Fruit fly (Drosophila melanogaster) whole organism, embryonic: ENCODE results near the gene Nup153.

Experiments
- Atf3 ChIP-seq: fragments of 200-800 bp; sonication (Bioruptor generic); optimal IDR thresholded peaks from 3 replicates; lab custom pipeline; 2016; ENCODE audit warnings: missing biosample characterization, missing genetic modification characterization
- CG10959 ChIP-seq: fragments of 200-800 bp; sonication (Bioruptor generic); IDR thresholded peaks from 2 replicates; pipeline ENCODE4 v1.3.6; 2022; ENCODE audit warnings: missing biosample characterization, missing genetic modification characterization
- CG10979 ChIP-seq: fragments of 200-800 bp; sonication (Bioruptor generic); optimal IDR thresholded peaks from 2 replicates; lab custom pipeline; 2018; ENCODE audit warnings: missing biosample characterization, mild to moderate bottlenecking, missing genetic modification characterization, moderate library complexity
- CG11398 ChIP-seq: fragments of 200-800 bp; sonication (Bioruptor generic); optimal IDR thresholded peaks from 2 replicates; lab custom pipeline; 2016; ENCODE audit warnings: missing biosample characterization, missing genetic modification characterization
- CG13424 ChIP-seq: fragments of 200-800 bp; sonication (Bioruptor generic); optimal IDR thresholded peaks from 2 replicates; lab custom pipeline; 2019; ENCODE audit warnings: missing biosample characterization, mild to moderate bottlenecking, missing genetic modification characterization, moderate library complexity
- CG13894 ChIP-seq: fragments of 200-800 bp; sonication (Bioruptor generic); optimal IDR thresholded peaks from 3 replicates; lab custom pipeline; 2018; ENCODE audit warnings: missing biosample characterization, mild to moderate bottlenecking, missing genetic modification characterization, moderate library complexity
- CG15479 ChIP-seq: fragments of 200-800 bp; sonication (Bioruptor generic); optimal IDR thresholded peaks from 3 replicates; lab custom pipeline; 2019; ENCODE audit warnings: missing biosample characterization, mild to moderate bottlenecking, missing genetic modification characterization, moderate library complexity
- CG1647 ChIP-seq: fragments of 200-800 bp; sonication (Bioruptor generic); optimal IDR thresholded peaks from 3 replicates; lab custom pipeline; 2016; ENCODE audit warnings: missing biosample characterization, missing genetic modification characterization
- CG17186 ChIP-seq: fragments of 200-800 bp; sonication (Bioruptor generic); optimal IDR thresholded peaks from 3 replicates; lab custom pipeline; 2017; ENCODE audit warnings: missing biosample characterization, missing genetic modification reagents, missing genetic modification characterization
- CG17359 ChIP-seq: fragments of 200-800 bp; sonication (Bioruptor generic); optimal IDR thresholded peaks from 3 replicates; lab custom pipeline; 2018; ENCODE audit warnings: missing biosample characterization, mild to moderate bottlenecking, missing genetic modification characterization, moderate library complexity
- CG1792 ChIP-seq: fragments of 200-800 bp; sonication (Bioruptor generic); optimal IDR thresholded peaks from 2 replicates; lab custom pipeline; 2016; ENCODE audit warnings: missing biosample characterization, missing genetic modification characterization
- CG18262 ChIP-seq: fragments of 200-800 bp; optimal IDR thresholded peaks from 3 replicates; lab custom pipeline; 2019; ENCODE audit warnings: missing biosample characterization, mild to moderate bottlenecking, missing genetic modification characterization, moderate library complexity
- CG31224 ChIP-seq: fragments of 200-800 bp; sonication (Bioruptor generic); IDR thresholded peaks from 2 replicates; pipeline ENCODE4 v1.3.6; 2022; ENCODE audit warnings: missing biosample characterization, missing genetic modification characterization
- CG31365 ChIP-seq: fragments of 200-800 bp; sonication (Bioruptor generic); optimal IDR thresholded peaks from 2 replicates; lab custom pipeline; 2018; ENCODE audit warnings: missing biosample characterization, mild to moderate bottlenecking, missing genetic modification characterization
- CG43689 ChIP-seq: fragments of 200-800 bp; sonication (Bioruptor generic); IDR thresholded peaks from 2 replicates; pipeline ENCODE4 v1.3.6; 2022; ENCODE audit warnings: missing biosample characterization, missing genetic modification characterization
- CG6654 ChIP-seq: fragments of 200-800 bp; sonication (Bioruptor generic); optimal IDR thresholded peaks from 2 replicates; lab custom pipeline; 2017; ENCODE audit warnings: missing biosample characterization, mild to moderate bottlenecking, missing genetic modification characterization
- CG6765 ChIP-seq: fragments of 200-800 bp; sonication (Bioruptor generic); optimal IDR thresholded peaks from 3 replicates; lab custom pipeline; 2017; ENCODE audit warnings: missing biosample characterization, mild to moderate bottlenecking, missing genetic modification characterization
- CG6854 ChIP-seq: fragments of 200-800 bp; sonication (Bioruptor generic); optimal IDR thresholded peaks from 3 replicates; lab custom pipeline; 2017; ENCODE audit warnings: missing biosample characterization, mild to moderate bottlenecking, missing genetic modification characterization
- CG9876 ChIP-seq: fragments of 200-800 bp; sonication (Bioruptor generic); optimal IDR thresholded peaks from 2 replicates; lab custom pipeline; 2016; ENCODE audit warnings: missing biosample characterization, missing genetic modification characterization
- CTCF ChIP-seq: fragments of 200-800 bp; sonication (Bioruptor generic); optimal IDR thresholded peaks from 2 replicates; lab custom pipeline; 2017; ENCODE audit warnings: missing biosample characterization, mild to moderate bottlenecking, missing genetic modification characterization, moderate library complexity
- E2f1 ChIP-seq: fragments of 200-800 bp; sonication (Bioruptor generic); IDR thresholded peaks from 2 replicates; pipeline ENCODE4 v1.3.6; 2022; ENCODE audit warnings: missing biosample characterization, missing genetic modification characterization
- MESR4 ChIP-seq: fragments of 200-800 bp; sonication (Bioruptor generic); optimal IDR thresholded peaks from 2 replicates; lab custom pipeline; 2018; ENCODE audit warnings: missing biosample characterization, mild to moderate bottlenecking, missing genetic modification characterization, moderate library complexity
- Myb ChIP-seq: fragments of 200-800 bp; sonication (Bioruptor generic); optimal IDR thresholded peaks from 2 replicates; lab custom pipeline; 2016; ENCODE audit warnings: missing biosample characterization, missing genetic modification characterization
- Sox102F ChIP-seq: fragments of 200-800 bp; sonication (Bioruptor generic); optimal IDR thresholded peaks from 2 replicates; lab custom pipeline; 2018; ENCODE audit warnings: missing biosample characterization, mild to moderate bottlenecking, missing genetic modification characterization, moderate library complexity
- Ssrp ChIP-seq: fragments of 200-800 bp; sonication (Bioruptor generic); optimal IDR thresholded peaks from 2 replicates; lab custom pipeline; 2018; ENCODE audit warnings: missing biosample characterization, mild to moderate bottlenecking, missing genetic modification characterization, moderate library complexity
- amos ChIP-seq: fragments of 200-800 bp; sonication (Bioruptor generic); IDR thresholded peaks from 2 replicates; pipeline ENCODE4 v1.3.6; 2022; ENCODE audit warnings: missing biosample characterization, missing genetic modification characterization; ENCODE audit not compliant: partially characterized antibody
- bcd ChIP-seq: fragments of 200-800 bp; sonication (Bioruptor generic); optimal IDR thresholded peaks from 2 replicates; lab custom pipeline; 2017; ENCODE audit warnings: missing biosample characterization, mild to moderate bottlenecking, missing genetic modification characterization
- chif ChIP-seq, 2 experiments: fragments of 200-800 bp; sonication (Bioruptor generic); optimal IDR thresholded peaks; 3 replicates each; lab custom pipeline; 2016; ENCODE audit warnings: missing biosample characterization in 2 of 2, missing genetic modification characterization in 2 of 2
- corto ChIP-seq: fragments of 200-800 bp; sonication (Bioruptor generic); optimal IDR thresholded peaks from 2 replicates; lab custom pipeline; 2016; ENCODE audit warnings: missing biosample characterization, mild to moderate bottlenecking, missing genetic modification characterization, moderate library complexity
- cwo ChIP-seq: fragments of 200-800 bp; sonication (Bioruptor generic); optimal IDR thresholded peaks from 3 replicates; lab custom pipeline; 2017; ENCODE audit warnings: missing biosample characterization, missing genetic modification characterization, mild to moderate bottlenecking, moderate library complexity, missing genetic modification reagents
- eyg ChIP-seq: fragments of 200-800 bp; sonication (Bioruptor generic); optimal IDR thresholded peaks from 3 replicates; lab custom pipeline; 2016; ENCODE audit warnings: missing biosample characterization, missing genetic modification characterization
- fru ChIP-seq: fragments of >200 bp; optimal IDR thresholded peaks from 2 replicates; lab custom pipeline; 2017
- ham ChIP-seq: fragments of 200-800 bp; sonication (Bioruptor generic); IDR thresholded peaks from 2 replicates; pipeline ENCODE4 v1.3.6; 2022; ENCODE audit warnings: missing biosample characterization, missing genetic modification characterization
- ken ChIP-seq: fragments of 200-800 bp; sonication (Bioruptor generic); IDR thresholded peaks from 3 replicates; pipeline ENCODE4 v1.3.6; 2022; ENCODE audit warnings: missing biosample characterization, missing genetic modification characterization
- kni ChIP-seq: fragments of 200-800 bp; sonication (Bioruptor generic); optimal IDR thresholded peaks from 3 replicates; lab custom pipeline; 2017; ENCODE audit warnings: mild to moderate bottlenecking, missing biosample characterization, missing genetic modification reagents, missing genetic modification characterization
- lmd ChIP-seq: fragments of 200-800 bp; sonication (Bioruptor generic); IDR thresholded peaks from 2 replicates; pipeline ENCODE4 v1.3.6; 2022; ENCODE audit warnings: missing biosample characterization, missing genetic modification characterization
- prd ChIP-seq, 3 experiments: fragments of >200 bp in 2 of 3; fragments of 200-800 bp in 1 of 3; sonication (Bioruptor generic) in 1 of 3; optimal IDR thresholded peaks in 2 of 3; IDR thresholded peaks in 1 of 3; 2 replicates in 2 of 3; 3 replicates in 1 of 3; pipeline versions ENCODE4 v1.3.6 to Lab custom; 2017 to 2022; ENCODE audit warnings: missing biosample characterization in 1 of 3, missing genetic modification characterization in 1 of 3
- pzg ChIP-seq: fragments of 200-800 bp; sonication (Bioruptor generic); optimal IDR thresholded peaks from 3 replicates; lab custom pipeline; 2018; ENCODE audit warnings: missing biosample characterization, mild to moderate bottlenecking, missing genetic modification characterization, moderate library complexity
- row ChIP-seq: fragments of 200-800 bp; sonication (Bioruptor generic); IDR thresholded peaks from 3 replicates; pipeline ENCODE4 v1.3.6; 2022; ENCODE audit warnings: missing biosample characterization, missing genetic modification characterization
- sima ChIP-seq: fragments of 200-800 bp; sonication (Bioruptor generic); optimal IDR thresholded peaks from 2 replicates; lab custom pipeline; 2016; ENCODE audit warnings: missing biosample characterization, missing genetic modification characterization
- sisA ChIP-seq: fragments of 200-800 bp; sonication (Bioruptor generic); IDR thresholded peaks from 2 replicates; pipeline ENCODE4 v1.3.6; 2022; ENCODE audit warnings: missing biosample characterization, missing genetic modification characterization
- slou ChIP-seq: fragments of 200-800 bp; sonication (Bioruptor generic); optimal IDR thresholded peaks from 3 replicates; lab custom pipeline; 2016; ENCODE audit warnings: missing biosample characterization, missing genetic modification characterization
- toy ChIP-seq: fragments of 200-800 bp; sonication (Bioruptor generic); IDR thresholded peaks from 2 replicates; pipeline ENCODE4 v1.3.6; 2022; ENCODE audit warnings: missing biosample characterization, missing genetic modification characterization
- trem ChIP-seq: fragments of 200-800 bp; optimal IDR thresholded peaks from 3 replicates; lab custom pipeline; 2019; ENCODE audit warnings: missing biosample characterization, mild to moderate bottlenecking, missing genetic modification characterization, moderate library complexity
- vnd ChIP-seq: fragments of 200-800 bp; sonication (Bioruptor generic); IDR thresholded peaks from 3 replicates; pipeline ENCODE4 v1.3.6; 2022; ENCODE audit warnings: missing biosample characterization, missing genetic modification characterization; ENCODE audit not compliant: partially characterized antibody
- wdn ChIP-seq: fragments of 200-800 bp; sonication (Bioruptor generic); IDR thresholded peaks from 2 replicates; pipeline ENCODE4 v1.3.6; 2022; ENCODE audit warnings: missing biosample characterization, missing genetic modification characterization

Gene Nup153

DNA sequence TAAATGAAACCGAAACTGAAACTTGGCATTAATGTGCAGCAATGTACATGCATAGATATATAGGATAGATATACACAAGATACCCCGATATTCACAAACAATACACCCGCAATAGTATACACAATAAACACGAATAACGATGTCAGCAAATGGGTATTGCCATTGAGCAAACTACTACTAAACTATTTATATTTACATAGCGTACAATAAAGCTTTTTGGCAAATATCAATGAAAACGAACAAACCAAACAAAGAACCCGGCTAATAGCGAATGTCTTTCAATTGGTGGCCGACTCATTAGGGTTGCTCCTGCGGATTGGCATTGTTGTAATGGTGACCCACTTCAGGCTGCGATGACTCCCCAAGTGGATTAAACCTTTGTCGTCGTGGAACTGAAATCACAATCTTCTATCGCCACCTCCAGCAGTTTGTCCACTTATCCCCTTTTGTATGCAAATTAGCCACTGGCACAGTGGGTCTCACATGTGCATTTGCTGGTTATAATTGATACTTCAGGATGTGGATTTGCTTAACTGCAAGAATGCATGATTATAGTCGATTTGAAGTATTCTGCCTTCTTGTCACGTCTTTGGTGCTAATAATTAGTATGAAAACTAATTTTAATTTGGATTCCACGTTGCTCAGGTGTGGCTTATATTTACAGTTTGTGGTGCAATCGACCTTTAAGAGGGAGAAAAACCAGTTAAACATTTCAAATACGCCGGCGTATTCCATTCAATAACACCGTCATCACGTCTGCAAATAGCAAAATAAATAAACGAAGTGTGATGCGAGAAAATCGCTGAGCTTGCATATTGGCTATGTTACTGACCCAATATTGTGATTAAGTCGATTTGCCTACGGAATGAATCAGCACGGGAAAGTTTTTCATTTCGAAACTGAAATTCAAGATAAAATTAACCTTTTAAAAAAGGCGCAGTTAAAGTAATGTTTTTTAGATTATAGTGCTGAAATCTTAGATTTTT, 51.3 kb downstream of the Nup153 start (continued):
- TF ChIP-seq slou (GFP tag; lab: Kevin White, UChicago) (peak; percentile 43), CG11398 (GFP tag; lab: Kevin White, UChicago) (no peak), CG31224 (0 out of 2 replicates have a peak, but pooled peaks have one; percentile 12), CG1647 (GFP tag; lab: Kevin White, UChicago) (no peak), Ssrp (tag; lab: Kevin White, UChicago) (peak; percentile 3), CG31365 (tag; lab: Kevin White, UChicago) (no peak), vnd (no peak), CG13424 (no peak), CG13894 (tag; lab: Kevin White, UChicago) (no peak), Sox102F (peak; percentile 43), bcd (GFP tag; lab: Kevin White, UChicago) (peak; percentile 0), Myb (GFP tag; lab: Kevin White, UChicago) (no peak), sima (no peak), CG1792 (no peak), CG43689 (no peak), CG6654 (no peak), CG10979 (no peak), ken (no peak), cwo (GFP tag; lab: Kevin White, UChicago) (no peak), CG15479 (GFP tag; lab: Kevin White, UChicago) (no peak), lmd (GFP tag; lab: Robert Waterston, UW) (0 out of 2 replicates have a peak, but pooled peaks have one; percentile 23), corto (GFP tag; lab: Kevin White, UChicago) (no peak), E2f1 (GFP tag; lab: Robert Waterston, UW) (0 out of 2 replicates have a peak, but pooled peaks have one; percentile 35), CG6854 (GFP tag; lab: Kevin White, UChicago) (peak; percentile 26), CG6765 (GFP tag; lab: Kevin White, UChicago) (no peak), ham (GFP tag; lab: Robert Waterston, UW) (no peak), amos (no peak), CG17359 (tag; lab: Kevin White, UChicago) (peak; percentile 9), kni (GFP tag; lab: Kevin White, UChicago) (no peak), sisA (no peak), Atf3 (no peak), CG18262 (peak; percentile 34), toy (GFP tag; lab: Robert Waterston, UW) (no peak), CTCF (GFP tag; lab: Kevin White, UChicago) (peak; percentile 22), MESR4 (no peak), trem (tag; lab: Kevin White, UChicago) (no peak), CG9876 (GFP tag; lab: Kevin White, UChicago) (no peak), fru (lab: Kevin White, UChicago) (no peak), wdn (GFP tag; lab: Robert Waterston, UW) (no peak), chif (GFP tag; optimal IDR thresholded peaks at IDR 0.05; lab: Kevin White, UChicago) (peak in 1 of 2 experiments; percentile 11), CG10959 (GFP tag; lab: Robert Waterston, UW) (no peak), eyg (GFP tag; lab: Kevin White, UChicago) (peak; percentile 36), prd (optimal IDR thresholded peaks at IDR 0.05; lab: Kevin White, UChicago) (no peak), prd (GFP tag; IDR thresholded peaks at IDR 0.05; lab: Robert Waterston, UW) (peak; percentile 26; the same call in 1 of the 3 replicates), CG17186 (GFP tag; lab: Kevin White, UChicago) (no peak), pzg (GFP tag; lab: Kevin White, UChicago) (no peak), row (peak; percentile 54)
